Fruit fly (Drosophila melanogaster) whole organism, embryonic: ENCODE data around the gene Arp6.

Experiments
- Abd-B ChIP-seq: fragments of 200-800 bp; sonication (Bioruptor generic); optimal IDR thresholded peaks from 2 replicates; lab custom pipeline; 2018; ENCODE audit warnings: missing biosample characterization, mild to moderate bottlenecking, missing genetic modification characterization, moderate library complexity
- Adf1 ChIP-seq: fragments of 200-800 bp; sonication (Bioruptor generic); IDR thresholded peaks from 2 replicates; pipeline ENCODE4 v1.3.6; 2022; ENCODE audit warnings: missing biosample characterization, missing genetic modification characterization
- Aef1 ChIP-seq: fragments of 200-800 bp; sonication (Bioruptor generic); IDR thresholded peaks from 3 replicates; pipeline ENCODE4 v1.3.6; 2022; ENCODE audit warnings: missing biosample characterization, missing genetic modification characterization
- Bgb ChIP-seq: fragments of 200-800 bp; sonication (Bioruptor generic); IDR thresholded peaks from 2 replicates; pipeline ENCODE4 v1.3.6; 2022; ENCODE audit warnings: missing biosample characterization, missing genetic modification characterization; ENCODE audit not compliant: partially characterized antibody
- CG12219 ChIP-seq: fragments of 200-800 bp; sonication (Bioruptor generic); optimal IDR thresholded peaks from 3 replicates; lab custom pipeline; 2018; ENCODE audit warnings: missing biosample characterization, mild to moderate bottlenecking, missing genetic modification characterization
- CG14710 ChIP-seq: fragments of 200-800 bp; sonication (Bioruptor generic); optimal IDR thresholded peaks from 3 replicates; lab custom pipeline; 2019; ENCODE audit warnings: missing biosample characterization, mild to moderate bottlenecking, missing genetic modification characterization, moderate library complexity
- CG15073 ChIP-seq: fragments of 200-800 bp; sonication (Bioruptor generic); optimal IDR thresholded peaks from 2 replicates; lab custom pipeline; 2016; ENCODE audit warnings: missing biosample characterization, missing genetic modification characterization
- CG1603 ChIP-seq: fragments of 200-800 bp; sonication (Bioruptor generic); optimal IDR thresholded peaks from 2 replicates; lab custom pipeline; 2019; ENCODE audit warnings: missing biosample characterization, mild to moderate bottlenecking, missing genetic modification characterization, moderate library complexity
- CG16815 ChIP-seq: fragments of 200-800 bp; sonication (Bioruptor generic); optimal IDR thresholded peaks from 3 replicates; lab custom pipeline; 2017; ENCODE audit warnings: missing biosample characterization, mild to moderate bottlenecking, missing genetic modification characterization
- CG17802 ChIP-seq: fragments of 200-800 bp; sonication (Bioruptor generic); optimal IDR thresholded peaks from 2 replicates; lab custom pipeline; 2018; ENCODE audit warnings: missing biosample characterization, mild to moderate bottlenecking, missing genetic modification characterization, moderate library complexity
- CG17829 ChIP-seq: fragments of 200-800 bp; optimal IDR thresholded peaks from 2 replicates; lab custom pipeline; 2019; ENCODE audit warnings: missing biosample characterization, mild to moderate bottlenecking, missing genetic modification characterization, moderate library complexity
- CG17912 ChIP-seq: fragments of 200-800 bp; sonication (Bioruptor generic); optimal IDR thresholded peaks from 2 replicates; lab custom pipeline; 2018; ENCODE audit warnings: missing biosample characterization, mild to moderate bottlenecking, missing genetic modification characterization
- CG1832 ChIP-seq: fragments of 200-800 bp; sonication (Bioruptor generic); optimal IDR thresholded peaks from 2 replicates; lab custom pipeline; 2017; ENCODE audit warnings: missing biosample characterization, mild to moderate bottlenecking, missing genetic modification characterization, inconsistent platforms
- CG2199 ChIP-seq: fragments of 200-800 bp; sonication (Bioruptor generic); IDR thresholded peaks from 3 replicates; pipeline ENCODE4 v1.3.6; 2022; ENCODE audit warnings: missing biosample characterization, missing genetic modification characterization
- CG30020 ChIP-seq: fragments of 200-800 bp; optimal IDR thresholded peaks from 2 replicates; lab custom pipeline; 2019; ENCODE audit warnings: missing biosample characterization, mild to moderate bottlenecking, missing genetic modification characterization, moderate library complexity
- CG3838 ChIP-seq: fragments of 200-800 bp; sonication (Bioruptor generic); optimal IDR thresholded peaks from 3 replicates; lab custom pipeline; 2016; ENCODE audit warnings: missing biosample characterization, missing genetic modification characterization
- CG8359 ChIP-seq: fragments of 200-800 bp; sonication (Bioruptor generic); optimal IDR thresholded peaks from 2 replicates; lab custom pipeline; 2017; ENCODE audit warnings: missing biosample characterization, mild to moderate bottlenecking, missing genetic modification characterization, borderline replicate concordance
- CG8924 ChIP-seq: fragments of 200-800 bp; optimal IDR thresholded peaks from 3 replicates; lab custom pipeline; 2019; ENCODE audit warnings: missing biosample characterization, mild to moderate bottlenecking, missing genetic modification characterization, moderate library complexity
- CrebB ChIP-seq: fragments of 200-800 bp; sonication (Bioruptor generic); optimal IDR thresholded peaks from 3 replicates; lab custom pipeline; 2018; ENCODE audit warnings: missing biosample characterization, mild to moderate bottlenecking, missing genetic modification characterization
- Deaf1 ChIP-seq: fragments of 200-800 bp; optimal IDR thresholded peaks from 3 replicates; lab custom pipeline; 2019; ENCODE audit warnings: missing biosample characterization, mild to moderate bottlenecking, missing genetic modification characterization, moderate library complexity
- Dip3 ChIP-seq: fragments of 200-800 bp; sonication (Bioruptor generic); optimal IDR thresholded peaks from 3 replicates; lab custom pipeline; 2016; ENCODE audit warnings: missing biosample characterization, missing genetic modification characterization
- Doc2 ChIP-seq: fragments of 200-800 bp; sonication (Bioruptor generic); IDR thresholded peaks from 2 replicates; pipeline ENCODE4 v1.3.6; 2022; ENCODE audit warnings: missing biosample characterization, missing genetic modification characterization
- Meics ChIP-seq: fragments of 200-800 bp; sonication (Bioruptor generic); optimal IDR thresholded peaks from 2 replicates; lab custom pipeline; 2017; ENCODE audit warnings: missing biosample characterization, mild to moderate bottlenecking, missing genetic modification characterization
- Nf-YC ChIP-seq: fragments of 200-800 bp; optimal IDR thresholded peaks from 3 replicates; lab custom pipeline; 2019; ENCODE audit warnings: missing biosample characterization, mild to moderate bottlenecking, missing genetic modification characterization, moderate library complexity
- Optix ChIP-seq: fragments of 200-800 bp; sonication (Bioruptor generic); IDR thresholded peaks from 3 replicates; pipeline ENCODE4 v1.3.6; 2022; ENCODE audit warnings: missing biosample characterization, missing genetic modification characterization
- Side ChIP-seq: fragments of 200-800 bp; sonication (Bioruptor generic); optimal IDR thresholded peaks from 2 replicates; lab custom pipeline; 2016; ENCODE audit warnings: missing biosample characterization, missing genetic modification characterization
- Sry-δ ChIP-seq: fragments of 200-800 bp; sonication (Bioruptor generic); optimal IDR thresholded peaks from 2 replicates; lab custom pipeline; 2016; ENCODE audit warnings: missing biosample characterization, missing genetic modification characterization
- Ssrp ChIP-seq: fragments of 200-800 bp; sonication (Bioruptor generic); optimal IDR thresholded peaks from 2 replicates; lab custom pipeline; 2018; ENCODE audit warnings: missing biosample characterization, mild to moderate bottlenecking, missing genetic modification characterization, moderate library complexity
- Xbp1 ChIP-seq: fragments of 200-800 bp; sonication (Bioruptor generic); optimal IDR thresholded peaks from 3 replicates; lab custom pipeline; 2016; ENCODE audit warnings: missing biosample characterization, mild to moderate bottlenecking, missing genetic modification characterization
- croc ChIP-seq: fragments of 200-800 bp; sonication (Bioruptor generic); conservative IDR thresholded peaks from 3 replicates; pipeline ENCODE4 v1.3.6; 2022; ENCODE audit warnings: missing biosample characterization, missing genetic modification characterization
- crol ChIP-seq: fragments of 200-800 bp; sonication (Bioruptor generic); IDR thresholded peaks from 2 replicates; pipeline ENCODE4 v1.3.6; 2022; ENCODE audit warnings: missing biosample characterization, missing genetic modification characterization
- crp ChIP-seq, 2 experiments: fragments of 200-800 bp; sonication (Bioruptor generic); optimal IDR thresholded peaks; 2 replicates in 1 of 2; 3 replicates in 1 of 2; lab custom pipeline; 2017; ENCODE audit warnings: missing biosample characterization in 2 of 2, missing genetic modification characterization in 2 of 2, mild to moderate bottlenecking in 1 of 2, moderate library complexity in 1 of 2
- disco-r ChIP-seq: fragments of 200-800 bp; sonication (Bioruptor generic); optimal IDR thresholded peaks from 2 replicates; lab custom pipeline; 2016; ENCODE audit warnings: missing biosample characterization, missing genetic modification characterization
- ems ChIP-seq: fragments of 200-800 bp; sonication (Bioruptor generic); optimal IDR thresholded peaks from 3 replicates; lab custom pipeline; 2016; ENCODE audit warnings: missing biosample characterization, missing genetic modification characterization
- ewg ChIP-seq: fragments of 200-800 bp; sonication (Bioruptor generic); optimal IDR thresholded peaks from 3 replicates; lab custom pipeline; 2017; ENCODE audit warnings: mild to moderate bottlenecking, missing biosample characterization, missing genetic modification reagents, missing genetic modification characterization
- her ChIP-seq: fragments of 200-800 bp; sonication (Bioruptor generic); optimal IDR thresholded peaks from 2 replicates; lab custom pipeline; 2016; ENCODE audit warnings: missing biosample characterization, missing genetic modification characterization
- hkb ChIP-seq, 2 experiments: fragments of 200-800 bp in 1 of 2; fragments of >200 bp in 1 of 2; sonication (Bioruptor generic) in 1 of 2; IDR thresholded peaks in 1 of 2; optimal IDR thresholded peaks in 1 of 2; 2 replicates each; pipeline versions ENCODE4 v1.3.6 to Lab custom; 2017 to 2022; ENCODE audit warnings: missing biosample characterization in 1 of 2, missing genetic modification characterization in 1 of 2
- ind ChIP-seq: fragments of 200-800 bp; sonication (Bioruptor generic); optimal IDR thresholded peaks from 3 replicates; lab custom pipeline; 2016; ENCODE audit warnings: missing biosample characterization, missing genetic modification characterization
- pfk ChIP-seq: fragments of 200-800 bp; sonication (Bioruptor generic); optimal IDR thresholded peaks from 2 replicates; lab custom pipeline; 2018; ENCODE audit warnings: missing biosample characterization, mild to moderate bottlenecking, missing genetic modification characterization, moderate library complexity
- psq ChIP-seq: fragments of 200-800 bp; sonication (Bioruptor generic); optimal IDR thresholded peaks from 2 replicates; lab custom pipeline; 2017; ENCODE audit warnings: missing biosample characterization, missing genetic modification characterization
- ro ChIP-seq: fragments of 200-800 bp; sonication (Bioruptor generic); IDR thresholded peaks from 2 replicates; pipeline ENCODE4 v1.3.6; 2022; ENCODE audit warnings: missing biosample characterization, missing genetic modification characterization
- sima ChIP-seq: fragments of 200-800 bp; sonication (Bioruptor generic); optimal IDR thresholded peaks from 2 replicates; lab custom pipeline; 2016; ENCODE audit warnings: missing biosample characterization, missing genetic modification characterization
- stwl ChIP-seq: fragments of 200-800 bp; sonication (Bioruptor generic); optimal IDR thresholded peaks from 3 replicates; lab custom pipeline; 2018; ENCODE audit warnings: missing biosample characterization, mild to moderate bottlenecking, missing genetic modification characterization, moderate library complexity
- tna ChIP-seq: fragments of 200-800 bp; sonication (Bioruptor generic); IDR thresholded peaks from 2 replicates; pipeline ENCODE4 v1.3.6; 2022; ENCODE audit warnings: missing biosample characterization, missing genetic modification characterization; ENCODE audit not compliant: partially characterized antibody
- vfl ChIP-seq: fragments of 200-800 bp; sonication (Bioruptor generic); optimal IDR thresholded peaks from 2 replicates; lab custom pipeline; 2016; ENCODE audit warnings: missing biosample characterization, missing genetic modification characterization
- vnd ChIP-seq: fragments of 200-800 bp; sonication (Bioruptor generic); IDR thresholded peaks from 3 replicates; pipeline ENCODE4 v1.3.6; 2022; ENCODE audit warnings: missing biosample characterization, missing genetic modification characterization; ENCODE audit not compliant: partially characterized antibody
- wdn ChIP-seq: fragments of 200-800 bp; sonication (Bioruptor generic); IDR thresholded peaks from 2 replicates; pipeline ENCODE4 v1.3.6; 2022; ENCODE audit warnings: missing biosample characterization, missing genetic modification characterization
- wek ChIP-seq: fragments of 200-800 bp; sonication (Bioruptor generic); optimal IDR thresholded peaks from 3 replicates; lab custom pipeline; 2018; ENCODE audit warnings: missing biosample characterization, mild to moderate bottlenecking, missing genetic modification characterization, moderate library complexity

Gene Arp6

dm6 chrX:15709624-15709983, 27.3 kb downstream of the Arp6 start (continued):
- TF ChIP-seq CG12219 (peak; percentile 2), Meics (GFP tag; lab: Kevin White, UChicago) (peak; percentile 22), psq (GFP tag; lab: Kevin White, UChicago) (no peak), CG1603 (tag; lab: Kevin White, UChicago) (peak; percentile 22)

DNA sequence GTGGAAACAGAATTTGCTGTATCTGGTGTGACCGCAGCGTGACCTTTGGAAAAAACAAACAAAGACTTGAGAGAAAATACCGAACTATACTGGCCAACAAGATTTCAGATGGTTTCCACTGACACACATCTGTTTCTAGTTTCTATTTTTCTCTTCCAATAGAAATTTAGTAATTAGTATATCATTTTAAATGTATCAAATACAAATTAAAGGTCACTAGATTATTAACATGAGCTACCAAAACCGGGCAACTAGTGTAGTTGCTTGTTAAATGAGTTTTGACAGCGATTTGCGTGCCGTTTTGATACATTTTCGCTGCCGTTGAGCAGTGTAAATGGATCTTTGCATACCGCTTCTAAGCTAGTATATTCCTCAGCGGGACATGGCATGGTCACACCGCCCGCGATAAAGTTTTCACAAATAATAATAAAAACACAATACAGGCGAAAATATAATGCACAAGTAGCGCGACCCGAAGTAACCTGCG, 33.2 kb downstream of the Arp6 start, which contains the start of the genes Pis and Hap40:
Gene Pis (minus strand): TSS at position 51 of the 487 bp plus-strand sequence.
Gene Hap40 (plus strand): TSS at position 406 of the 487 bp plus-strand sequence.
- TF ChIP-seq CG17912 (GFP tag; lab: Kevin White, UChicago) (no peak), Side (GFP tag; lab: Kevin White, UChicago) (no peak), Xbp1 (peak; percentile 74), CG14710 (tag; lab: Kevin White, UChicago) (peak; percentile 87), vnd (GFP tag; lab: Robert Waterston, UW) (no peak), Aef1 (GFP tag; lab: Robert Waterston, UW) (peak; percentile 72; the same call in 2 of the 3 replicates), Optix (GFP tag; lab: Robert Waterston, UW) (peak; percentile 34; the same call in 1 of the 3 replicates), CG1832 (GFP tag; lab: Kevin White, UChicago) (no peak), ewg (GFP tag; lab: Kevin White, UChicago) (peak; percentile 40), Sry-δ (GFP tag; lab: Kevin White, UChicago) (no peak), sima (GFP tag; lab: Kevin White, UChicago) (no peak), CG2199 (GFP tag; lab: Robert Waterston, UW) (0 out of 3 replicates have a peak, but pooled peaks have one; percentile 29), crp (GFP tag; optimal IDR thresholded peaks at IDR 0.05; lab: Kevin White, UChicago) (peak in 1 of 2 experiments; percentile 48), pfk (GFP tag; lab: Kevin White, UChicago) (no peak), tna (GFP tag; lab: Robert Waterston, UW) (no peak), Deaf1 (tag; lab: Kevin White, UChicago) (peak; percentile 23), CG30020 (tag; lab: Kevin White, UChicago) (peak; percentile 93), CG8924 (tag; lab: Kevin White, UChicago) (peak; percentile 77), CrebB (no peak), Bgb (GFP tag; lab: Robert Waterston, UW) (no peak), stwl (tag; lab: Kevin White, UChicago) (peak; percentile 35), wdn (GFP tag; lab: Robert Waterston, UW) (peak; percentile 29; the same call in 1 of the 2 replicates), vfl (GFP tag; lab: Kevin White, UChicago) (peak; percentile 43), crol (GFP tag; lab: Robert Waterston, UW) (no peak), her (GFP tag; lab: Kevin White, UChicago) (no peak), CG17802 (tag; lab: Kevin White, UChicago) (peak; percentile 77), Abd-B (GFP tag; lab: Kevin White, UChicago) (peak; percentile 89), Nf-YC (tag; lab: Kevin White, UChicago) (peak; percentile 64), CG8359 (no peak), Doc2 (no peak), ems (GFP tag; lab: Kevin White, UChicago) (peak; percentile 34), wek (GFP tag; lab: Kevin White, UChicago) (no peak), disco-r (GFP tag; lab: Kevin White, UChicago) (no peak), ro (GFP tag; lab: Robert Waterston, UW) (no peak), CG15073 (GFP tag; lab: Kevin White, UChicago) (no peak), CG3838 (GFP tag; lab: Kevin White, UChicago) (no peak), croc (peak; percentile 70; the same call in 2 of the 3 replicates), hkb (optimal IDR thresholded peaks at IDR 0.05; lab: Kevin White, UChicago) (peak; percentile 88), hkb (GFP tag; IDR thresholded peaks at IDR 0.05; lab: Robert Waterston, UW) (no peak), CG17829 (tag; lab: Kevin White, UChicago) (peak; percentile 80), CG16815 (GFP tag; lab: Kevin White, UChicago) (peak; percentile 72), ind (peak; percentile 80), Ssrp (tag; lab: Kevin White, UChicago) (peak; percentile 78), Adf1 (GFP tag; lab: Robert Waterston, UW) (0 out of 2 replicates have a peak, but pooled peaks have one; percentile 24), Dip3 (GFP tag; lab: Kevin White, UChicago) (peak; percentile 45)
